Fruit fly (Drosophila melanogaster) whole organism, embryonic: ENCODE measurements around the gene CG14627.
A peak's percentile ranks its signal among the peaks of the same experiment; 100 is the strongest.

Experiments used
- ATbp ChIP-seq: fragments of 200-800 bp; sonication (Bioruptor generic); optimal IDR thresholded peaks from 2 replicates; lab custom pipeline; 2017; ENCODE audit warnings: missing biosample characterization, mild to moderate bottlenecking, missing genetic modification characterization, missing genetic modification reagents
- Blimp-1 ChIP-seq: fragments of 200-800 bp; sonication (Bioruptor generic); optimal IDR thresholded peaks from 3 replicates; lab custom pipeline; 2018; ENCODE audit warnings: missing biosample characterization, missing genetic modification characterization, mild to moderate bottlenecking, moderate library complexity, missing genetic modification reagents
- CG10366 ChIP-seq: fragments of 200-800 bp; sonication (Bioruptor generic); IDR thresholded peaks from 2 replicates; pipeline ENCODE4 v1.3.6; 2022; ENCODE audit warnings: missing biosample characterization, missing genetic modification characterization
- CG12104 ChIP-seq: fragments of 200-800 bp; sonication (Bioruptor generic); optimal IDR thresholded peaks from 3 replicates; lab custom pipeline; 2016; ENCODE audit warnings: missing biosample characterization, missing genetic modification characterization
- CG12299 ChIP-seq: fragments of 200-800 bp; sonication (Bioruptor generic); optimal IDR thresholded peaks from 2 replicates; lab custom pipeline; 2018; ENCODE audit warnings: missing biosample characterization, mild to moderate bottlenecking, missing genetic modification characterization
- CG17328 ChIP-seq: fragments of 200-800 bp; sonication (Bioruptor generic); IDR thresholded peaks from 2 replicates; pipeline ENCODE4 v1.3.6; 2022; ENCODE audit warnings: missing biosample characterization, missing genetic modification characterization
- CG17385 ChIP-seq: fragments of 200-800 bp; sonication (Bioruptor generic); optimal IDR thresholded peaks from 3 replicates; lab custom pipeline; 2018; ENCODE audit warnings: missing biosample characterization, mild to moderate bottlenecking, missing genetic modification characterization
- CG17829 ChIP-seq: fragments of 200-800 bp; optimal IDR thresholded peaks from 2 replicates; lab custom pipeline; 2019; ENCODE audit warnings: missing biosample characterization, mild to moderate bottlenecking, missing genetic modification characterization, moderate library complexity
- CG18599 ChIP-seq: fragments of 200-800 bp; sonication (Bioruptor generic); optimal IDR thresholded peaks from 3 replicates; lab custom pipeline; 2017; ENCODE audit warnings: missing biosample characterization, missing genetic modification characterization, mild to moderate bottlenecking, moderate library complexity, missing genetic modification reagents
- CG2678 ChIP-seq: fragments of 200-800 bp; sonication (Bioruptor generic); optimal IDR thresholded peaks from 3 replicates; lab custom pipeline; 2019; ENCODE audit warnings: missing biosample characterization, mild to moderate bottlenecking, missing genetic modification characterization, moderate library complexity
- CG32772 ChIP-seq: fragments of 200-800 bp; sonication (Bioruptor generic); IDR thresholded peaks from 2 replicates; pipeline ENCODE4 v1.3.6; 2022; ENCODE audit warnings: missing biosample characterization, missing genetic modification characterization
- CG34376 ChIP-seq: fragments of 200-800 bp; sonication (Bioruptor generic); optimal IDR thresholded peaks from 2 replicates; lab custom pipeline; 2018; ENCODE audit warnings: missing biosample characterization, mild to moderate bottlenecking, missing genetic modification characterization
- CG3838 ChIP-seq: fragments of 200-800 bp; sonication (Bioruptor generic); optimal IDR thresholded peaks from 3 replicates; lab custom pipeline; 2016; ENCODE audit warnings: missing biosample characterization, missing genetic modification characterization
- CG3995 ChIP-seq: fragments of 200-800 bp; sonication (Bioruptor generic); optimal IDR thresholded peaks from 3 replicates; lab custom pipeline; 2016; ENCODE audit warnings: missing biosample characterization, missing genetic modification characterization
- CG4617 ChIP-seq: fragments of 200-800 bp; sonication (Bioruptor generic); optimal IDR thresholded peaks from 3 replicates; lab custom pipeline; 2016; ENCODE audit warnings: missing biosample characterization, missing genetic modification characterization, borderline replicate concordance
- CG8388 ChIP-seq: fragments of 200-800 bp; sonication (Bioruptor generic); optimal IDR thresholded peaks from 2 replicates; lab custom pipeline; 2019; ENCODE audit warnings: missing biosample characterization, mild to moderate bottlenecking, missing genetic modification characterization, moderate library complexity
- CG8478 ChIP-seq: fragments of >200 bp; optimal IDR thresholded peaks from 2 replicates; lab custom pipeline; 2018
- CG8765 ChIP-seq: fragments of 200-800 bp; sonication (Bioruptor generic); IDR thresholded peaks from 2 replicates; pipeline ENCODE4 v1.3.6; 2022; ENCODE audit warnings: missing biosample characterization, missing genetic modification characterization
- CG9727 ChIP-seq: fragments of 200-800 bp; sonication (Bioruptor generic); optimal IDR thresholded peaks from 3 replicates; lab custom pipeline; 2017; ENCODE audit warnings: missing biosample characterization, mild to moderate bottlenecking, missing genetic modification characterization
- CG9817 ChIP-seq: fragments of 200-800 bp; sonication (Bioruptor generic); optimal IDR thresholded peaks from 2 replicates; lab custom pipeline; 2018; ENCODE audit warnings: missing biosample characterization, mild to moderate bottlenecking, missing genetic modification characterization, moderate library complexity
- D19B ChIP-seq: fragments of 200-800 bp; sonication (Bioruptor generic); optimal IDR thresholded peaks from 2 replicates; lab custom pipeline; 2017; ENCODE audit warnings: missing biosample characterization, mild to moderate bottlenecking, missing genetic modification characterization
- Ets65A ChIP-seq: fragments of 200-800 bp; sonication (Bioruptor generic); peaks from one replicate; lab custom pipeline; 2016; ENCODE audit warnings: missing biosample characterization, missing genetic modification characterization
- H2.0 ChIP-seq: fragments of 200-800 bp; sonication (Bioruptor generic); IDR thresholded peaks from 2 replicates; pipeline ENCODE4 v1.3.6; 2022; ENCODE audit warnings: missing biosample characterization, missing genetic modification characterization
- HmgZ ChIP-seq: fragments of 200-800 bp; sonication (Bioruptor generic); optimal IDR thresholded peaks from 2 replicates; lab custom pipeline; 2018; ENCODE audit warnings: missing biosample characterization, mild to moderate bottlenecking, missing genetic modification characterization
- Hmx ChIP-seq: fragments of 200-800 bp; sonication (Bioruptor generic); optimal IDR thresholded peaks from 2 replicates; lab custom pipeline; 2016; ENCODE audit warnings: missing biosample characterization, missing genetic modification characterization
- Hr3 ChIP-seq: fragments of 200-800 bp; sonication (Bioruptor generic); optimal IDR thresholded peaks from 3 replicates; lab custom pipeline; 2016; ENCODE audit warnings: missing biosample characterization, missing genetic modification characterization
- MESR4 ChIP-seq: fragments of 200-800 bp; sonication (Bioruptor generic); optimal IDR thresholded peaks from 2 replicates; lab custom pipeline; 2018; ENCODE audit warnings: missing biosample characterization, mild to moderate bottlenecking, missing genetic modification characterization, moderate library complexity
- Neu2 ChIP-seq: fragments of 200-800 bp; sonication (Bioruptor generic); optimal IDR thresholded peaks from 3 replicates; lab custom pipeline; 2016; ENCODE audit warnings: missing biosample characterization, missing genetic modification characterization, borderline replicate concordance
- Sin3A ChIP-seq: fragments of >200 bp; optimal IDR thresholded peaks from 2 replicates; lab custom pipeline; 2018
- abd-A ChIP-seq: fragments of 200-800 bp; sonication (Bioruptor generic); optimal IDR thresholded peaks from 3 replicates; lab custom pipeline; 2019; ENCODE audit warnings: missing biosample characterization, mild to moderate bottlenecking, missing genetic modification characterization, moderate library complexity
- br ChIP-seq: fragments of >200 bp; optimal IDR thresholded peaks from 2 replicates; lab custom pipeline; 2017
- caup ChIP-seq: fragments of 200-800 bp; sonication (Bioruptor generic); optimal IDR thresholded peaks from 3 replicates; lab custom pipeline; 2017; ENCODE audit warnings: missing biosample characterization, mild to moderate bottlenecking, missing genetic modification characterization, moderate library complexity; ENCODE audit not compliant: severe bottlenecking
- cwo ChIP-seq: fragments of 200-800 bp; sonication (Bioruptor generic); optimal IDR thresholded peaks from 3 replicates; lab custom pipeline; 2017; ENCODE audit warnings: missing biosample characterization, missing genetic modification characterization, mild to moderate bottlenecking, moderate library complexity, missing genetic modification reagents
- danr ChIP-seq: fragments of 200-800 bp; sonication (Bioruptor generic); IDR thresholded peaks from 2 replicates; pipeline ENCODE4 v1.3.6; 2022; ENCODE audit warnings: missing biosample characterization, missing genetic modification characterization
- en ChIP-seq: fragments of 200-800 bp; sonication (Bioruptor generic); optimal IDR thresholded peaks from 2 replicates; lab custom pipeline; 2016; ENCODE audit warnings: missing biosample characterization, missing genetic modification characterization
- exex ChIP-seq: fragments of 200-800 bp; sonication (Bioruptor generic); optimal IDR thresholded peaks from 4 replicates; lab custom pipeline; 2018; ENCODE audit warnings: missing biosample characterization, mild to moderate bottlenecking, missing genetic modification characterization, moderate library complexity
- fu2 ChIP-seq: fragments of 200-800 bp; sonication (Bioruptor generic); optimal IDR thresholded peaks from 2 replicates; lab custom pipeline; 2016; ENCODE audit warnings: missing biosample characterization, missing genetic modification characterization
- gsb-n ChIP-seq: fragments of 200-800 bp; sonication (Bioruptor generic); optimal IDR thresholded peaks from 3 replicates; lab custom pipeline; 2018; ENCODE audit warnings: missing biosample characterization, mild to moderate bottlenecking, missing genetic modification characterization
- luna ChIP-seq: fragments of 200-800 bp; sonication (Bioruptor generic); optimal IDR thresholded peaks from 2 replicates; lab custom pipeline; 2016; ENCODE audit warnings: missing biosample characterization, missing genetic modification characterization
- nom ChIP-seq: fragments of 200-800 bp; sonication (Bioruptor generic); optimal IDR thresholded peaks from 2 replicates; lab custom pipeline; 2017; ENCODE audit warnings: missing biosample characterization, missing genetic modification characterization, mild to moderate bottlenecking, moderate library complexity, missing genetic modification reagents
- prd ChIP-seq, 3 experiments: fragments of >200 bp in 2 of 3; fragments of 200-800 bp in 1 of 3; sonication (Bioruptor generic) in 1 of 3; optimal IDR thresholded peaks in 2 of 3; IDR thresholded peaks in 1 of 3; 2 replicates in 2 of 3; 3 replicates in 1 of 3; pipeline versions ENCODE4 v1.3.6 to Lab custom; 2017 to 2022; ENCODE audit warnings: missing biosample characterization in 1 of 3, missing genetic modification characterization in 1 of 3
- row ChIP-seq: fragments of 200-800 bp; sonication (Bioruptor generic); IDR thresholded peaks from 3 replicates; pipeline ENCODE4 v1.3.6; 2022; ENCODE audit warnings: missing biosample characterization, missing genetic modification characterization
- sens ChIP-seq: fragments of 200-800 bp; sonication (Bioruptor generic); peaks from one replicate; lab custom pipeline; 2016; ENCODE audit warnings: missing biosample characterization, missing genetic modification characterization
- seq ChIP-seq: fragments of 200-800 bp; sonication (Bioruptor generic); IDR thresholded peaks from 2 replicates; pipeline ENCODE4 v1.3.6; 2022; ENCODE audit warnings: missing biosample characterization, missing genetic modification characterization
- sna ChIP-seq: fragments of 200-800 bp; sonication (Bioruptor generic); IDR thresholded peaks from 2 replicates; pipeline ENCODE4 v1.3.6; 2022; ENCODE audit warnings: missing biosample characterization, missing genetic modification characterization; ENCODE audit not compliant: partially characterized antibody
- tap ChIP-seq: fragments of 200-800 bp; optimal IDR thresholded peaks from 3 replicates; lab custom pipeline; 2019; ENCODE audit warnings: missing biosample characterization, mild to moderate bottlenecking, missing genetic modification characterization, moderate library complexity
- tna ChIP-seq: fragments of 200-800 bp; sonication (Bioruptor generic); IDR thresholded peaks from 2 replicates; pipeline ENCODE4 v1.3.6; 2022; ENCODE audit warnings: missing biosample characterization, missing genetic modification characterization; ENCODE audit not compliant: partially characterized antibody
- vvl ChIP-seq: fragments of 200-800 bp; sonication (Bioruptor generic); IDR thresholded peaks from 2 replicates; pipeline ENCODE4 v1.3.6; 2022; ENCODE audit warnings: missing biosample characterization, missing genetic modification characterization

The CG14627 gene

DNA sequence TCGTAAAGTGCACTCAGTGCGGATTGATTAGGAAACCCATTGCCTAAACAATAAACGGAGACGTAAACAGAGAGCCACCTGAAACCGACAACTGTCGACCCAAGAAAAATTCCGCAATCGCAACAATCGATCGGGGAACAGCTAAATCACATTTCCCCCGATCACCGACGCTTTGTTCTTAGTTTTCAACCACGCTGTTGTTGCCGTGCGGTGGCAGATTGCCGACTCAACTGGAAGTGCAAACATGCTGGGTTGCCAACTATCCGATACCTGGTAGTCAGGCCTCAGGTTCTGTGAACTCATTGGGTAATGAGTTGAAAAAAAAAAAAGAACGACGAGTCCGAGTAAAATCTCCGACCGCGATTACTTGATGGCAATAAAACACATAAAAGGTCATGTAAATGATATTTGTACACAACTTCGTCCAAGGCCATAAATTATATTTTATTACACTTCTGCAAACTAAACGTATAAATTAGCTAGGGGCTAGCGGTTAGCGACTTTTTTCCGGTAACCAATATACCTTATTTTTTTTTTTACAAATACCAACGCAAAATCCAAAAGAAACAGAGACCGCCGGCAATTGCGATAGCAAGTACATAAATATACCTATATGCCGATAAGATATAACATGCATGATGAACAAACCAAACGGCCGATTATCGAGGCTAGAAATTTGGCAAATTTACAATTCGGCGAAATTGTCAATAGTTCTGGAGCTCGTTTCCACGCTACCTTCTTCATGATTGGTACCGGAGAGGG lies 11.1 kb upstream of the CG14627 start, which contains the start of gene CG11378:
Gene CG11378, plus strand, starts transcription at position 712 of the 762 bp plus-strand sequence.
- TF ChIP-seq CG34376 (GFP tag; lab: Kevin White, UChicago) (peak; percentile 68), CG2678 (peak; percentile 27), exex (tag; lab: Kevin White, UChicago) (peak; percentile 66), gsb-n (no peak), row (GFP tag; lab: Robert Waterston, UW) (peak; percentile 31; the same call in 1 of the 3 replicates), CG3995 (peak; percentile 3), CG4617 (GFP tag; lab: Kevin White, UChicago) (no peak), CG18599 (GFP tag; lab: Kevin White, UChicago) (peak; percentile 16), CG9727 (GFP tag; lab: Kevin White, UChicago) (peak; percentile 12), Ets65A (peak; percentile 31), CG9817 (tag; lab: Kevin White, UChicago) (no peak), D19B (GFP tag; lab: Kevin White, UChicago) (peak; percentile 85), tna (0 out of 2 replicates have a peak, but pooled peaks have one; percentile 7), caup (GFP tag; lab: Kevin White, UChicago) (no peak)
- TF ChIP-seq, all 482 proteins: peak for 10

DNA sequence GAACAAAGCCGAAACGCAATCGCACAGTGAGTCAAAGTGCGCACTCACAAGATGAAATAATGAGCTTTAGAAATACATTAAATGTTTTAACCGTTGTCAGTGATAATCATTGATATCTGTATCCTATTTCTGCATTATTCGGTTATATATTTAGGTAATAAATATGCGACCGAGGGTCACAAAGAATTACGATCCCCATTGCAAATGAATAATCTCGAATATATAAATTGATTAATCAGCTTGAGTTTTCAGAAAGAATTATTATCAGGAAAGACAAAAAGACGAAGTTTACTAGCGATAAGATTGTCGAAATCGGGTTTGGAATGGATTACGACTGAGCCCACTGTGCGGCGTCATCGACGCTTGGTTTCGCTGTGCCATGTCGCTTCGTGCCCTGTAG lies 10.4 kb upstream of the CG14627 start:
- TF ChIP-seq br (no peak), CG17829 (peak; percentile 32), CG8765 (no peak), Sin3A (no peak), sens (GFP tag; lab: Kevin White, UChicago) (peak; percentile 93), ATbp (peak; percentile 23), fu2 (GFP tag; lab: Kevin White, UChicago) (peak; percentile 3), Hr3 (peak; percentile 28), CG17385 (GFP tag; lab: Kevin White, UChicago) (peak; percentile 51), MESR4 (GFP tag; lab: Kevin White, UChicago) (no peak), danr (GFP tag; lab: Robert Waterston, UW) (no peak), Neu2 (no peak), sna (GFP tag; lab: Robert Waterston, UW) (no peak), cwo (GFP tag; lab: Kevin White, UChicago) (peak; percentile 54), nom (GFP tag; lab: Kevin White, UChicago) (peak; percentile 36), Blimp-1 (GFP tag; lab: Kevin White, UChicago) (peak; percentile 11), seq (GFP tag; lab: Robert Waterston, UW) (no peak), CG12299 (tag; lab: Kevin White, UChicago) (no peak), CG17328 (no peak), CG12104 (GFP tag; lab: Kevin White, UChicago) (peak; percentile 5), HmgZ (peak; percentile 34), CG3838 (no peak), CG32772 (GFP tag; lab: Robert Waterston, UW) (no peak), tap (tag; lab: Kevin White, UChicago) (peak; percentile 21), abd-A (no peak), luna (GFP tag; lab: Kevin White, UChicago) (peak; percentile 13), CG8388 (GFP tag; lab: Kevin White, UChicago) (peak; percentile 35), CG10366 (GFP tag; lab: Robert Waterston, UW) (no peak), Ets65A (peak; percentile 60), prd (optimal IDR thresholded peaks at IDR 0.05; lab: Kevin White, UChicago) (no peak), prd (GFP tag; IDR thresholded peaks at IDR 0.05; lab: Robert Waterston, UW) (0 out of 3 replicates have a peak, but pooled peaks have one; percentile 31), H2.0 (peak; percentile 6; the same call in 1 of the 2 replicates), Hmx (no peak), vvl (GFP tag; lab: Robert Waterston, UW) (peak; percentile 34; the same call in 1 of the 2 replicates), en (GFP tag; lab: Kevin White, UChicago) (no peak), CG8478 (lab: Kevin White, UChicago) (no peak)
